Worm (Caenorhabditis elegans): ENCODE measurements around the gene acl-14.

Gene acl-14

DNA sequence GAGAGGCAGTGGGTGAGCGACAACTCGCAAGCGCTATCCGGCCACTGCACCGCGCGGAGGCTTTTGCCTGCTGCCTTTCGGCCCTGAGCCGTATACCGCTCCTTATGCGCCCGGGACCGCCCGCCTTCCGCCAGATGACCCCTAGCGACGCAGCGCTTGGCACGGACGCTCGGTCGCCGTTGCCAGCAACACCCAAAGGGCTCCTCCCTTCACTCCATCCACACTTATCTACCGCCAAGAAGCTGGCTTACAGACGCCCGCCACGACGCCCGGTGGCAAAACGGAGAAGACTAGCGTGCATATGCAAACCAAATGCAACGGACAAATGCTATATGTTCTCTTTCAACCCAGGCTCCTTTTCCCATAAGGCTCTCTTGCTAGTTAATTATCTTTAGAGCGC, 40.1 kb downstream of the acl-14 start (continued):
- TF ChIP-seq sptf-2 (GFP tag; optimal IDR thresholded peaks at IDR 0.05) (no peak), ceh-40 (GFP tag; IDR thresholded peaks at IDR 0.05) (no peak), ceh-79 (tag; optimal IDR thresholded peaks at IDR 0.05) (no peak), ztf-22 (GFP tag; optimal IDR thresholded peaks at IDR 0.05) (no peak), ekl-4 (GFP tag; IDR thresholded peaks at IDR 0.05) (no peak), nhr-80 (tag; optimal IDR thresholded peaks at IDR 0.05) (no peak), nhr-120 (GFP tag; IDR thresholded peaks at IDR 0.05) (no peak), hsf-1 (GFP tag; IDR thresholded peaks at IDR 0.05) (no peak), sdz-38 (tag; optimal IDR thresholded peaks at IDR 0.05) (no peak), ceh-100 (GFP tag; IDR thresholded peaks at IDR 0.05) (no peak), Y95B8A.8 (GFP tag; IDR thresholded peaks at IDR 0.05) (no peak), fkh-3 (tag; optimal IDR thresholded peaks at IDR 0.05) (no peak), ceh-27 (GFP tag; optimal IDR thresholded peaks at IDR 0.05) (no peak)

DNA sequence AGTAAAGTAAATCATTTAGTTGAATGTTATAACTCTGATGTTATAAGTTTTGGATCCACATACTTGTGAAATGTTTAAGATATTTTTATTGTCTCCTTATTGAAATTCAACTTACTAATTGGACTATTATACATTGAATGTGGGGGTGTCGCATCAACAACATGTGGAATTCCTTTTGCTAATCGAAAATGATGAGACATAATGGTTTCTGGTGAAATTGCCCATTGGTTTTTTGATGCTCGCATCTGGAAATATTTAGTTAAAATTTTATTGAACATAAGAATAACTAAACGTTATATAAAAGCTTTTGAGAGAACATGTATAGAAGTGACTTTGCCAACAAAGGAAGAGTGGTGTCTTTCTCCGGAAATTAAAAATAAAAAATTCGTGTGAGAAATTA, 41.5 kb downstream of the acl-14 start, which contains the start of gene ZK682.7:
Gene ZK682.7 (minus strand): TSS at position 247 of the 400 bp plus-strand sequence.
- no peak for TF ChIP-seq nhr-27 (tag; optimal IDR thresholded peaks at IDR 0.05)
- TF ChIP-seq rpc-1 (optimal IDR thresholded peaks at IDR 0.05) = no peak
- no peak for TF ChIP-seq rpc-1 (tag; optimal IDR thresholded peaks at IDR 0.05)
- TF ChIP-seq ama-1 (optimal IDR thresholded peaks at IDR 0.05) = no peak
- no peak for TF ChIP-seq ama-1 (GFP tag; optimal IDR thresholded peaks at IDR 0.05)
- no peak for TF ChIP-seq attf-3 (GFP tag; conservative IDR thresholded peaks at IDR 0.05)
- TF ChIP-seq ceh-58 (GFP tag; IDR thresholded peaks at IDR 0.05) = no peak
- TF ChIP-seq rcor-1 (GFP tag; IDR thresholded peaks at IDR 0.05) = no peak
- TF ChIP-seq mxl-1 (tag; optimal IDR thresholded peaks at IDR 0.05) = no peak
- TF ChIP-seq gei-17 (GFP tag; optimal IDR thresholded peaks at IDR 0.05) = no peak
- no peak for TF ChIP-seq Y67H2A.10 (GFP tag; conservative IDR thresholded peaks at IDR 0.05)
- TF ChIP-seq F57C9.4 (tag; optimal IDR thresholded peaks at IDR 0.05) = no peak
- TF ChIP-seq F10E7.11 (tag; optimal IDR thresholded peaks at IDR 0.05) = no peak
- TF ChIP-seq sptf-2 (GFP tag; optimal IDR thresholded peaks at IDR 0.05) = no peak
- TF ChIP-seq sea-2 (GFP tag; IDR thresholded peaks at IDR 0.05) = no peak
- no peak for TF ChIP-seq B0336.3 (GFP tag; IDR thresholded peaks at IDR 0.05)
- no peak for TF ChIP-seq egl-44 (GFP tag; IDR thresholded peaks at IDR 0.05)
- no peak for TF ChIP-seq akir-1 (GFP tag; optimal IDR thresholded peaks at IDR 0.05)
- TF ChIP-seq mcd-1 (GFP tag; IDR thresholded peaks at IDR 0.05) = no peak
- TF ChIP-seq lir-1 (GFP tag; conservative IDR thresholded peaks at IDR 0.05) = no peak
- TF ChIP-seq zfh-2 (GFP tag; conservative IDR thresholded peaks at IDR 0.05) = no peak

DNA sequence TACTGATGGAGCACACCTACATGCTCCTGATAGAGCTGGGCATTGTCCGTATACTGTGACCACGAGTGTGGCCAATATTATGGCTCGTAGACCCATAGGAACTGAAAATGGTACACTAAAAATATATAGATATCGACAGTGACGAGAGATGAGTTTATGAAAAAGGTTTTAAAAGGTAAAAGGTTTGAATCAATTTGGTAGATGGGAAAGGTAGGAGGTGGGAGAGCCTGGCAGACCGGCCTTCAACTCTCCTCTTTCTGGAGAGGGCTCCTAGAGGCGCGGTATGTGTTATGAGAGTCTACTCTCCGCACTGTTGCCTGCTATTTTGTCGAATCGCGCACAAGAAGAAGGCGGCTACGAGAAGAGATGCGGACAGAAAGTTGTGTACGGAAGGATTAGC, 46.0 kb downstream of the acl-14 start, which contains the start of gene lron-2:
Gene lron-2 (minus strand): TSS at position 101 of the 400 bp plus-strand sequence.
- TF ChIP-seq zfh-2 (GFP tag; conservative IDR thresholded peaks at IDR 0.05) (0 out of 2 replicates have a peak, but pooled peaks have one; percentile 27), unc-62 (GFP tag; optimal IDR thresholded peaks at IDR 0.05) (no peak), nhr-27 (tag; optimal IDR thresholded peaks at IDR 0.05) (no peak), lir-1 (GFP tag; conservative IDR thresholded peaks at IDR 0.05) (no peak)

DNA sequence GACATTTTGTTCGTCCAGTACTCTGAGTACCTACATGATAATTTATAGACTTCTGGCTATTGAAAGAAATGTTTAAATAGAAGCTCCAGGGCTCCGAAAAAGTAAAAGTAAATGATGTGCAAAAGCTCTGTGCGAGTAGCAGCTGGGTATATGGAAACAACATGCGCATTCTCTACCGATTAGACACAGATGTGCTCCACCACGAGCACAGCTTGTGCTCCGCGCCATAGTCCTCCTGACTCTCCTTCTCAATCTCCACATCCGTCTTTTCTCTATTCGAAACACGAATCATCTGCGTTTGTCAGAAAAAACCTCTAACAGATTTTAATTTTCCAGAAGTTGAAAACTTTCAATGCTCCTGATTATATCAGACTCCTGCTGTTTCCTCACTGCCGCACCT, 50.0 kb downstream of the acl-14 start:
- TF ChIP-seq egrh-3 (GFP tag; IDR thresholded peaks at IDR 0.05) (no peak), lin-35 (GFP tag; optimal IDR thresholded peaks at IDR 0.05) (no peak), hmg-20 (GFP tag; IDR thresholded peaks at IDR 0.05) (no peak), ztf-22 (GFP tag; optimal IDR thresholded peaks at IDR 0.05) (no peak), sptf-2 (GFP tag; optimal IDR thresholded peaks at IDR 0.05) (no peak), F55B11.4 (tag; optimal IDR thresholded peaks at IDR 0.05; ENCODE audit: borderline replicate concordance, insufficient read depth) (no peak), lir-1 (GFP tag; conservative IDR thresholded peaks at IDR 0.05) (no peak), F57C9.4 (tag; optimal IDR thresholded peaks at IDR 0.05) (no peak), dpl-1 (GFP tag; optimal IDR thresholded peaks at IDR 0.05) (no peak), attf-5 (GFP tag; optimal IDR thresholded peaks at IDR 0.05) (no peak), Y79H2A.3 (GFP tag; conservative IDR thresholded peaks at IDR 0.05) (no peak), hmg-1.2 (GFP tag; IDR thresholded peaks at IDR 0.05) (no peak), ztf-6 (GFP tag; IDR thresholded peaks at IDR 0.05) (no peak), ceh-27 (GFP tag; optimal IDR thresholded peaks at IDR 0.05) (no peak), him-1 (tag; optimal IDR thresholded peaks at IDR 0.05) (no peak), akir-1 (GFP tag; optimal IDR thresholded peaks at IDR 0.05) (no peak), mxl-1 (tag; optimal IDR thresholded peaks at IDR 0.05) (no peak), atf-7 (tag; optimal IDR thresholded peaks at IDR 0.05) (no peak), B0336.3 (GFP tag; IDR thresholded peaks at IDR 0.05) (no peak)
